Worm (Caenorhabditis elegans): ENCODE data around the gene C05D11.8.

The C05D11.8 gene

DNA sequence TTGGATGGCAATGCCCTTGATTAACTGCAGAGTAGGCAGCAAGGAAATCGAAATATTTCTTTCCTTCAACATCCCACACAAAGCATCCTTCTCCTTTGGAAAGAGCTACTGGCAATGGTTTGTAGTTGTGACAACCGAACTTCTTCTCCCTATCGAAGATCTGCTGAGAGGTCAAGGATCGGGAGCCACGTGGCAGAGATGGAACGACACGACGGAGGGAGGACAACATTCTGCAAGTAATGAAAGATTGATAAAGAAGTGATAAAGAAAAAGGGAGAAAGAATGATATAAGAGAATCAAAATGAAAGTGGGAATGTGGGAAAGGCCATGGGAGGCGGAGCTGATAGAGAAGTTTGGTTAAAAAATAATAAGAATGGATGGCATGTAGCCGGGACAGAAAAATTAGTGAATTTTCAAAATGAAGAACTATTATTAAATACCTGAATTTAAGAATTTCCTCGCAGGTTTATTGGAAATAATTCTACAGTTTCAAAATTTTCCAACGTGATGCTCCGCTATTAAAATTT is 31.3 kb downstream of the C05D11.8 start, which contains the start of gene oatr-1:
Gene oatr-1, minus strand, starts transcription at position 477 of the 527 bp plus-strand sequence.
- no peak for TF ChIP-seq nhr-102 (tag; optimal IDR thresholded peaks at IDR 0.05)
- peak in 1 of 2 experiments; percentile 65 for TF ChIP-seq mdl-1 (tag; optimal IDR thresholded peaks at IDR 0.05)
- TF ChIP-seq spr-1 (tag; optimal IDR thresholded peaks at IDR 0.05), result no peak
- no peak for TF ChIP-seq lin-29 (GFP tag; IDR thresholded peaks at IDR 0.05)
- no peak for TF ChIP-seq tag-97 (GFP tag; IDR thresholded peaks at IDR 0.05)
- no peak for TF ChIP-seq F10B5.3 (tag; optimal IDR thresholded peaks at IDR 0.05)
- TF ChIP-seq lin-39 (tag; optimal IDR thresholded peaks at IDR 0.05), result no peak
- no peak for TF ChIP-seq vab-7 (GFP tag; IDR thresholded peaks at IDR 0.05)
- TF ChIP-seq nhr-28 (tag; optimal IDR thresholded peaks at IDR 0.05), result peak; percentile 48
- TF ChIP-seq mxl-2 (GFP tag; conservative IDR thresholded peaks at IDR 0.05), result no peak
- no peak for TF ChIP-seq ceh-20 (GFP tag; IDR thresholded peaks at IDR 0.05)
- TF ChIP-seq dve-1 (tag; optimal IDR thresholded peaks at IDR 0.05; ENCODE audit: insufficient read depth), result peak; percentile 27
- no peak for TF ChIP-seq nhr-76 (tag; optimal IDR thresholded peaks at IDR 0.05)
- TF ChIP-seq ztf-7 (tag; optimal IDR thresholded peaks at IDR 0.05), result no peak
- TF ChIP-seq ZK337.2 (GFP tag; IDR thresholded peaks at IDR 0.05), result no peak
- no peak for TF ChIP-seq mes-2 (tag; optimal IDR thresholded peaks at IDR 0.05; ENCODE audit: poor library complexity, severe bottlenecking)
- no peak for TF ChIP-seq F37D6.2 (tag; optimal IDR thresholded peaks at IDR 0.05)
- no peak for TF ChIP-seq hmg-1.1 (GFP tag; IDR thresholded peaks at IDR 0.05)
- TF ChIP-seq fos-1 (tag; optimal IDR thresholded peaks at IDR 0.05), result no peak
- TF ChIP-seq mxl-3 (GFP tag; optimal IDR thresholded peaks at IDR 0.05), result peak; percentile 80
- TF ChIP-seq php-3 (GFP tag; IDR thresholded peaks at IDR 0.05), result no peak
- TF ChIP-seq Y75B8A.6 (GFP tag; IDR thresholded peaks at IDR 0.05), result no peak
- TF ChIP-seq daf-16 (GFP tag; optimal IDR thresholded peaks at IDR 0.05), result no peak
- TF ChIP-seq daf-16 (tag; optimal IDR thresholded peaks at IDR 0.05), result peak; percentile 41
- no peak for TF ChIP-seq unc-39 (tag; optimal IDR thresholded peaks at IDR 0.05)
- no peak for TF ChIP-seq zag-1 (tag; optimal IDR thresholded peaks at IDR 0.05)
- no peak for TF ChIP-seq unc-62 (GFP tag; optimal IDR thresholded peaks at IDR 0.05 in 1 of 2)
- TF ChIP-seq unc-62 (tag; optimal IDR thresholded peaks at IDR 0.05), result no peak
- TF ChIP-seq dmd-8 (GFP tag; IDR thresholded peaks at IDR 0.05), result no peak
- no peak for TF ChIP-seq ces-1 (GFP tag; optimal IDR thresholded peaks at IDR 0.05)
- peak; percentile 49 for TF ChIP-seq aha-1 (tag)
- TF ChIP-seq lin-38 (GFP tag; IDR thresholded peaks at IDR 0.05), result no peak
- peak; percentile 25 for TF ChIP-seq hlh-11 (tag; optimal IDR thresholded peaks at IDR 0.05)
- TF ChIP-seq ceh-44 (GFP tag; IDR thresholded peaks at IDR 0.05), result no peak
- peak; percentile 66 for TF ChIP-seq dmd-6 (GFP tag; IDR thresholded peaks at IDR 0.05)
- TF ChIP-seq nhr-25 (tag; optimal IDR thresholded peaks at IDR 0.05; ENCODE audit: borderline replicate concordance, insufficient read depth), result no peak
- no peak for TF ChIP-seq F49E8.2 (tag; optimal IDR thresholded peaks at IDR 0.05; ENCODE audit: borderline replicate concordance)
- no peak for TF ChIP-seq nhr-11 (tag; optimal IDR thresholded peaks at IDR 0.05)
- TF ChIP-seq lir-3 (tag; optimal IDR thresholded peaks at IDR 0.05), result no peak
- no peak for TF ChIP-seq ctbp-1 (GFP tag; IDR thresholded peaks at IDR 0.05)

- TF ChIP-seq daf-8 (GFP tag; IDR thresholded peaks at IDR 0.05) (no peak), unc-62 (GFP tag; optimal IDR thresholded peaks at IDR 0.05 in 1 of 2) (no peak), unc-62 (tag; optimal IDR thresholded peaks at IDR 0.05) (no peak), cey-2 (tag; optimal IDR thresholded peaks at IDR 0.05; ENCODE audit: borderline replicate concordance, insufficient read depth) (no peak), R02D3.7 (tag; optimal IDR thresholded peaks at IDR 0.05) (no peak), rbr-2 (tag; optimal IDR thresholded peaks at IDR 0.05) (no peak), egl-43 (GFP tag; IDR thresholded peaks at IDR 0.05) (no peak), ceh-62 (tag; optimal IDR thresholded peaks at IDR 0.05) (no peak), D1046.2 (GFP tag; IDR thresholded peaks at IDR 0.05) (no peak), nhr-48 (tag; optimal IDR thresholded peaks at IDR 0.05) (no peak), hif-1 (tag; optimal IDR thresholded peaks at IDR 0.05) (no peak), mes-2 (tag; optimal IDR thresholded peaks at IDR 0.05; ENCODE audit: poor library complexity, severe bottlenecking) (no peak), mxl-3 (GFP tag; optimal IDR thresholded peaks at IDR 0.05) (no peak), egl-27 (tag; optimal IDR thresholded peaks at IDR 0.05) (no peak), ama-1 (optimal IDR thresholded peaks at IDR 0.05) (no peak), nhr-76 (tag; optimal IDR thresholded peaks at IDR 0.05) (no peak)
These were observed 36.5 kb downstream of the C05D11.8 start, which contains the start of gene smrc-1 for ce11 chrIII:6390644-6391043. Gene smrc-1, plus strand, starts transcription at chrIII:6390944.

Data from whole organism, L4 larva.